Worm (Caenorhabditis elegans) whole organism, early embryonic: Measurements from ENCODE around the gene air-1.

Experiments
- B0310.2 ChIP-seq: sonication (generic microtip); optimal IDR thresholded peaks from 2 replicates; lab custom pipeline; 2016; ENCODE audit warnings: mild to moderate bottlenecking, missing genetic modification characterization, missing compliant biosample characterization
- aly-1 ChIP-seq: sonication (generic microtip); optimal IDR thresholded peaks from 2 replicates; lab custom pipeline; 2016; ENCODE audit warnings: missing genetic modification characterization, missing compliant biosample characterization
- ama-1 ChIP-seq: fragments of 150-350 bp; optimal IDR thresholded peaks from 2 replicates; lab custom pipeline; 2014
- ceh-13 ChIP-seq: fragments of 200-800 bp; sonication (Bioruptor generic); optimal IDR thresholded peaks from 2 replicates; lab custom pipeline; 2018; ENCODE audit warnings: mild to moderate bottlenecking, missing genetic modification characterization, missing compliant biosample characterization
- ceh-36 ChIP-seq: sonication (generic microtip); optimal IDR thresholded peaks from 2 replicates; lab custom pipeline; 2016; ENCODE audit warnings: missing genetic modification characterization, inconsistent platforms, missing compliant biosample characterization
- flt-1 ChIP-seq: fragments of 200-800 bp; sonication (Bioruptor generic); IDR thresholded peaks from 2 replicates; pipeline ENCODE4 v1.3.6; 2022; ENCODE audit warnings: missing genetic modification characterization, missing compliant biosample characterization
- hmbx-1 ChIP-seq: sonication (generic microtip); optimal IDR thresholded peaks from 2 replicates; lab custom pipeline; 2016; ENCODE audit warnings: mild to moderate bottlenecking, missing genetic modification characterization, missing compliant biosample characterization
- pes-1 ChIP-seq: fragments of 200-800 bp; sonication (Bioruptor generic); IDR thresholded peaks from 2 replicates; pipeline ENCODE4 v1.3.6; 2022; ENCODE audit warnings: missing genetic modification reagents, missing genetic modification characterization, missing compliant biosample characterization
- sea-1 ChIP-seq: fragments of 200-800 bp; sonication (Bioruptor generic); conservative IDR thresholded peaks from 2 replicates; pipeline ENCODE4 v1.3.6; 2022; ENCODE audit warnings: missing genetic modification characterization, missing compliant biosample characterization
- tbx-11 ChIP-seq: fragments of 200-800 bp; sonication (Bioruptor generic); IDR thresholded peaks from 2 replicates; pipeline ENCODE4 v1.3.6; 2022; ENCODE audit warnings: missing genetic modification characterization, missing compliant biosample characterization

- no peak for TF ChIP-seq tbx-11 (GFP tag; lab: Robert Waterston, UW)
- no peak for TF ChIP-seq B0310.2
- no peak for TF ChIP-seq ama-1
- no peak for TF ChIP-seq ceh-13 (GFP tag; lab: Kevin White, UChicago)
- TF ChIP-seq aly-1: no peak
- TF ChIP-seq ceh-36: no peak
- TF ChIP-seq sea-1: no peak
- no peak for TF ChIP-seq hmbx-1 (tag; lab: Kevin White, UChicago)
- TF ChIP-seq pes-1: no peak
- no peak for TF ChIP-seq flt-1 (GFP tag; lab: Robert Waterston, UW)
Measured at ce11 chrV:8196993-8197392, 24.3 kb upstream of the air-1 start.
